Worm (Caenorhabditis elegans) whole organism, young adult: Measurements from ENCODE around the gene M117.1.

Experiments
- B0035.1 ChIP-seq: sonication (generic microtip); optimal IDR thresholded peaks from 2 replicates; lab custom pipeline; 2016; ENCODE audit warnings: missing genetic modification characterization, mild to moderate bottlenecking, missing compliant biosample characterization, missing genotype, missing genetic modification reagents
- B0261.1 ChIP-seq: sonication (generic microtip); optimal IDR thresholded peaks from 2 replicates; lab custom pipeline; 2016; ENCODE audit warnings: mild to moderate bottlenecking, missing genetic modification characterization, moderate library complexity, missing compliant biosample characterization
- B0336.3 ChIP-seq: fragments of 200-800 bp; sonication (Bioruptor generic); IDR thresholded peaks from 2 replicates; pipeline ENCODE4 v1.3.6; 2022; ENCODE audit warnings: missing genetic modification characterization, missing compliant biosample characterization
- F22D6.2 ChIP-seq: sonication (generic microtip); optimal IDR thresholded peaks from 2 replicates; lab custom pipeline; 2016; ENCODE audit warnings: mild to moderate bottlenecking, missing genetic modification characterization, missing compliant biosample characterization
- F55B11.4 ChIP-seq: sonication (generic microtip); optimal IDR thresholded peaks from 2 replicates; lab custom pipeline; 2016; ENCODE audit warnings: missing compliant biosample characterization, missing genetic modification characterization, borderline replicate concordance; ENCODE audit not compliant: insufficient read depth
- F57A8.1 ChIP-seq: fragments of 200-800 bp; sonication (Bioruptor generic); optimal IDR thresholded peaks from 2 replicates; lab custom pipeline; 2018; ENCODE audit warnings: mild to moderate bottlenecking, missing genetic modification characterization, moderate library complexity, missing compliant biosample characterization
- K11D2.4 ChIP-seq: fragments of 200-800 bp; sonication (Bioruptor generic); IDR thresholded peaks from 2 replicates; pipeline ENCODE4 v1.3.6; 2022; ENCODE audit warnings: missing genetic modification reagents, missing genetic modification characterization, missing compliant biosample characterization
- T07F8.4 ChIP-seq: sonication (generic microtip); optimal IDR thresholded peaks from 2 replicates; lab custom pipeline; 2016; ENCODE audit warnings: mild to moderate bottlenecking, missing genetic modification characterization, moderate library complexity, missing compliant biosample characterization
- Y56A3A.18 ChIP-seq: fragments of 200-800 bp; sonication (Bioruptor generic); IDR thresholded peaks from 2 replicates; pipeline ENCODE4 v1.3.6; 2022; ENCODE audit warnings: missing genetic modification reagents, missing genetic modification characterization, missing compliant biosample characterization
- Y67H2A.10 ChIP-seq: fragments of 200-800 bp; sonication (Bioruptor generic); conservative IDR thresholded peaks from 2 replicates; pipeline ENCODE4 v1.3.6; 2022; ENCODE audit warnings: missing genetic modification reagents, missing genetic modification characterization, missing compliant biosample characterization
- Y79H2A.3 ChIP-seq: fragments of 200-800 bp; sonication (Bioruptor generic); conservative IDR thresholded peaks from 2 replicates; pipeline ENCODE4 v1.3.6; 2022; ENCODE audit warnings: missing genetic modification reagents, missing genetic modification characterization, missing compliant biosample characterization
- Y95B8A.8 ChIP-seq: fragments of 200-800 bp; sonication (Bioruptor generic); IDR thresholded peaks from 2 replicates; pipeline ENCODE4 v1.3.6; 2022; ENCODE audit warnings: missing genetic modification reagents, missing genetic modification characterization, missing compliant biosample characterization
- athp-1 ChIP-seq: sonication (generic microtip); optimal IDR thresholded peaks from 2 replicates; lab custom pipeline; 2017; ENCODE audit warnings: mild to moderate bottlenecking, missing genetic modification characterization, missing compliant biosample characterization
- bed-1 ChIP-seq: fragments of 200-800 bp; sonication (Bioruptor generic); IDR thresholded peaks from 2 replicates; pipeline ENCODE4 v1.3.6; 2022; ENCODE audit warnings: missing genetic modification reagents, missing genetic modification characterization, missing compliant biosample characterization
- ceh-100 ChIP-seq: fragments of 200-800 bp; sonication (Bioruptor generic); IDR thresholded peaks from 2 replicates; pipeline ENCODE4 v1.3.6; 2022; ENCODE audit warnings: missing genetic modification reagents, missing genetic modification characterization, missing compliant biosample characterization
- ceh-27 ChIP-seq: fragments of 200-800 bp; sonication (Bioruptor generic); optimal IDR thresholded peaks from 2 replicates; lab custom pipeline; 2018; ENCODE audit warnings: mild to moderate bottlenecking, missing genetic modification characterization, moderate library complexity, missing compliant biosample characterization
- ceh-58 ChIP-seq: fragments of 200-800 bp; sonication (Bioruptor generic); IDR thresholded peaks from 2 replicates; pipeline ENCODE4 v1.3.6; 2022; ENCODE audit warnings: missing genetic modification characterization, missing compliant biosample characterization
- die-1 ChIP-seq: sonication (generic microtip); optimal IDR thresholded peaks from 2 replicates; lab custom pipeline; 2016; ENCODE audit warnings: missing genotype, mild to moderate bottlenecking, missing genetic modification characterization, missing compliant biosample characterization
- dpff-1 ChIP-seq: sonication (generic microtip); optimal IDR thresholded peaks from 2 replicates; lab custom pipeline; 2017; ENCODE audit warnings: mild to moderate bottlenecking, missing genetic modification characterization, missing compliant biosample characterization
- dpl-1 ChIP-seq: fragments of 150-350 bp; optimal IDR thresholded peaks from 2 replicates; lab custom pipeline; 2014; ENCODE audit warnings: missing biosample characterization, missing genetic modification reagents, missing genetic modification characterization
- egl-18 ChIP-seq: fragments of 200-800 bp; sonication (Bioruptor generic); IDR thresholded peaks from 2 replicates; pipeline ENCODE4 v1.3.6; 2022; ENCODE audit warnings: missing genetic modification reagents, missing genetic modification characterization, missing compliant biosample characterization
- ekl-4 ChIP-seq: fragments of 200-800 bp; sonication (Bioruptor generic); IDR thresholded peaks from 2 replicates; pipeline ENCODE4 v1.3.6; 2022; ENCODE audit warnings: missing genetic modification reagents, missing genetic modification characterization, missing compliant biosample characterization
- him-1 ChIP-seq: sonication (generic microtip); optimal IDR thresholded peaks from 2 replicates; lab custom pipeline; 2016; ENCODE audit warnings: missing genotype, missing genetic modification reagents, missing genetic modification characterization, missing compliant biosample characterization
- lag-1 ChIP-seq: fragments of 200-800 bp; sonication (Bioruptor generic); IDR thresholded peaks from 2 replicates; pipeline ENCODE4 v1.3.6; 2022; ENCODE audit warnings: missing genetic modification reagents, missing genetic modification characterization, missing compliant biosample characterization
- let-526 ChIP-seq: fragments of 200-800 bp; sonication (Bioruptor generic); IDR thresholded peaks from 2 replicates; pipeline ENCODE4 v1.3.6; 2022; ENCODE audit warnings: missing genetic modification reagents, missing genetic modification characterization, missing compliant biosample characterization
- let-607 ChIP-seq, 2 experiments: fragments of 200-800 bp in 1 of 2; sonication (Bioruptor generic) in 1 of 2; sonication (generic microtip) in 1 of 2; optimal IDR thresholded peaks; 2 replicates each; lab custom pipeline; 2016 to 2018; ENCODE audit warnings: mild to moderate bottlenecking in 2 of 2, missing compliant biosample characterization in 2 of 2, missing genetic modification characterization in 2 of 2, moderate library complexity in 2 of 2, missing genotype in 1 of 2
- lin-26 ChIP-seq: fragments of 200-800 bp; sonication (Bioruptor generic); IDR thresholded peaks from 2 replicates; pipeline ENCODE4 v1.3.6; 2022; ENCODE audit warnings: missing genetic modification reagents, missing genetic modification characterization, missing compliant biosample characterization
- madf-6 ChIP-seq: fragments of 200-800 bp; sonication (Bioruptor generic); IDR thresholded peaks from 2 replicates; pipeline ENCODE4 v1.3.6; 2022; ENCODE audit warnings: missing genetic modification reagents, missing genetic modification characterization, missing compliant biosample characterization
- mel-28 ChIP-seq: sonication (generic microtip); optimal IDR thresholded peaks from 2 replicates; lab custom pipeline; 2016; ENCODE audit warnings: borderline replicate concordance, mild to moderate bottlenecking, missing genetic modification characterization, missing compliant biosample characterization
- nfyb-1 ChIP-seq: fragments of 200-800 bp; sonication (Bioruptor generic); IDR thresholded peaks from 2 replicates; pipeline ENCODE4 v1.3.6; 2022; ENCODE audit warnings: missing genetic modification reagents, missing genetic modification characterization, missing compliant biosample characterization
- nhr-120 ChIP-seq: fragments of 200-800 bp; sonication (Bioruptor generic); IDR thresholded peaks from 2 replicates; pipeline ENCODE4 v1.3.6; 2022; ENCODE audit warnings: missing genetic modification characterization, missing compliant biosample characterization
- nhr-27 ChIP-seq: fragments of 200-800 bp; sonication (Bioruptor generic); optimal IDR thresholded peaks from 2 replicates; lab custom pipeline; 2018; ENCODE audit warnings: mild to moderate bottlenecking, missing genetic modification characterization, moderate library complexity, missing compliant biosample characterization
- rec-8 ChIP-seq, 2 experiments: sonication (generic microtip); optimal IDR thresholded peaks; 2 replicates each; lab custom pipeline; 2016; ENCODE audit warnings: mild to moderate bottlenecking in 2 of 2, missing genetic modification characterization in 2 of 2, missing genetic modification reagents in 2 of 2, missing genotype in 2 of 2, missing biosample characterization in 1 of 2, missing compliant biosample characterization in 1 of 2, moderate library complexity in 1 of 2
- rpc-1 ChIP-seq, 2 experiments: fragments of 150-350 bp in 1 of 2; sonication (generic microtip) in 1 of 2; optimal IDR thresholded peaks; 2 replicates each; lab custom pipeline; 2014 to 2018; ENCODE audit warnings: missing biosample characterization in 1 of 2, missing genetic modification characterization in 1 of 2, missing genetic modification reagents in 1 of 2, missing genotype in 1 of 2
- sdz-38 ChIP-seq: sonication (generic microtip); optimal IDR thresholded peaks from 2 replicates; lab custom pipeline; 2016; ENCODE audit warnings: missing genotype, missing genetic modification characterization, missing compliant biosample characterization
- snpc-1.3 ChIP-seq: sonication (generic microtip); optimal IDR thresholded peaks from 2 replicates; lab custom pipeline; 2017; ENCODE audit warnings: missing genetic modification characterization, mild to moderate bottlenecking, missing compliant biosample characterization, antibody characterized with exemption, moderate library complexity, missing genotype, missing genetic modification reagents; ENCODE audit not compliant: insufficient read depth
- snpc-3.4 ChIP-seq: sonication (generic microtip); optimal IDR thresholded peaks from 2 replicates; lab custom pipeline; 2017; ENCODE audit warnings: missing genetic modification characterization, mild to moderate bottlenecking, missing compliant biosample characterization, antibody characterized with exemption, moderate library complexity, missing genotype, missing genetic modification reagents
- snpc-4 ChIP-seq, 5 experiments: fragments of 150-350 bp in 1 of 5; sonication (generic microtip) in 4 of 5; optimal IDR thresholded peaks; 2 replicates each; lab custom pipeline; 2014 to 2018; ENCODE audit warnings: missing genetic modification characterization in 5 of 5, missing biosample characterization in 3 of 5, antibody characterized with exemption in 2 of 5, mild to moderate bottlenecking in 2 of 5, missing compliant biosample characterization in 2 of 5, missing genotype in 2 of 5, moderate library complexity in 2 of 5, missing genetic modification reagents in 1 of 5
- sptf-2 ChIP-seq: fragments of 200-800 bp; sonication (Bioruptor generic); optimal IDR thresholded peaks from 2 replicates; lab custom pipeline; 2018; ENCODE audit warnings: mild to moderate bottlenecking, missing genetic modification characterization, missing compliant biosample characterization
- tbx-9 ChIP-seq: sonication (generic microtip); optimal IDR thresholded peaks from 2 replicates; lab custom pipeline; 2016; ENCODE audit warnings: borderline replicate concordance, missing genetic modification characterization, inconsistent platforms, missing compliant biosample characterization
- tlf-1 ChIP-seq: fragments of 200-800 bp; sonication (Bioruptor generic); optimal IDR thresholded peaks from 2 replicates; lab custom pipeline; 2018; ENCODE audit warnings: mild to moderate bottlenecking, missing genetic modification characterization, missing compliant biosample characterization
- unc-62 ChIP-seq: fragments of 150-350 bp; optimal IDR thresholded peaks from 2 replicates; lab custom pipeline; 2014; ENCODE audit warnings: missing biosample characterization, missing genetic modification reagents, missing genetic modification characterization
- zim-3 ChIP-seq: sonication (generic microtip); optimal IDR thresholded peaks from 2 replicates; lab custom pipeline; 2017; ENCODE audit warnings: mild to moderate bottlenecking, missing genetic modification characterization, moderate library complexity, missing compliant biosample characterization
- ztf-18 ChIP-seq: sonication (generic microtip); optimal IDR thresholded peaks from 2 replicates; lab custom pipeline; 2016; ENCODE audit warnings: missing genotype, mild to moderate bottlenecking, missing genetic modification characterization, missing compliant biosample characterization
- ztf-22 ChIP-seq: fragments of 200-800 bp; sonication (Bioruptor generic); optimal IDR thresholded peaks from 2 replicates; lab custom pipeline; 2018; ENCODE audit warnings: mild to moderate bottlenecking, missing genetic modification characterization, moderate library complexity, missing compliant biosample characterization
- ztf-25 ChIP-seq: fragments of 200-800 bp; sonication (Bioruptor generic); IDR thresholded peaks from 2 replicates; pipeline ENCODE4 v1.3.6; 2022; ENCODE audit warnings: missing genetic modification reagents, missing genetic modification characterization, missing compliant biosample characterization
- ztf-28 ChIP-seq: fragments of 200-800 bp; sonication (Bioruptor generic); IDR thresholded peaks from 2 replicates; pipeline ENCODE4 v1.3.6; 2022; ENCODE audit warnings: missing genetic modification reagents, missing genetic modification characterization, missing compliant biosample characterization

M117.1 gene

DNA sequence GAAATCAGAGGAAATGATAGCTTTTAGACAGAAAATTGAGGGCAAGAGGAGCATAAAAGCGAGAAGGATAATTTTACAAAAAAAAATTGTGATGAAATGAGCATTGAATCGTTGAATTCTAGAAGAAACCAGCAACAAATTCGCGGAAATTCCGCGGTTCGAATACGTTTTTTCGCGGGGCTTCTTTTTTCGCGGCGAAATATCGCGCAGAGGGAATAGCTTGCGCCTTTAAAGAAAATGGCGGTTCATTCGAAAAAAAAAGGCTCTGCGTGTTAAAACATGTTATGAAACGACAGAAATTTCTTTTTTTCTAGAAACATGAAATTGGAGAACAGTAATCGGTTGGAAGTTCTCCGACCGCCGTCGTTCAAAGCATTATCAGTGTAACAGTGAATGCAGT is 8.4 kb downstream of the M117.1 start (continued):
- TF ChIP-seq let-607 (tag; optimal IDR thresholded peaks at IDR 0.05; lab: Kevin White, UChicago) (no peak), ztf-22 (GFP tag; lab: Kevin White, UChicago) (no peak), lin-26 (GFP tag; lab: Robert Waterston, UW) (no peak), ceh-100 (GFP tag; lab: Robert Waterston, UW) (peak; percentile 51; the same call in 1 of the 2 replicates), him-1 (tag; lab: Kevin White, UChicago) (no peak), dpl-1 (peak; percentile 94), ceh-27 (GFP tag; lab: Kevin White, UChicago) (no peak), nhr-27 (tag; lab: Kevin White, UChicago) (no peak), snpc-4 (GFP tag; optimal IDR thresholded peaks at IDR 0.05; lab: Kevin White, UChicago) (no peak), snpc-4 (tag; optimal IDR thresholded peaks at IDR 0.05; lab: Kevin White, UChicago) (peak in 2 of 4 experiments; percentile 19 to 28), F22D6.2 (tag; lab: Kevin White, UChicago) (no peak), Y79H2A.3 (GFP tag; lab: Robert Waterston, UW) (no peak), snpc-1.3 (tag; lab: Kevin White, UChicago) (peak; percentile 26), ekl-4 (GFP tag; lab: Robert Waterston, UW) (peak; percentile 83), bed-1 (GFP tag; lab: Robert Waterston, UW) (no peak), mel-28 (no peak), nfyb-1 (GFP tag; lab: Robert Waterston, UW) (no peak), madf-6 (GFP tag; lab: Robert Waterston, UW) (peak; percentile 98), die-1 (tag; lab: Kevin White, UChicago) (no peak), rec-8 (tag; optimal IDR thresholded peaks at IDR 0.05; lab: Kevin White, UChicago) (no peak), rpc-1 (optimal IDR thresholded peaks at IDR 0.05; lab: Kevin White, UChicago) (no peak), rpc-1 (tag; optimal IDR thresholded peaks at IDR 0.05; lab: Kevin White, UChicago) (no peak), egl-18 (GFP tag; lab: Robert Waterston, UW) (no peak), tbx-9 (no peak), B0261.1 (no peak), sdz-38 (tag; lab: Kevin White, UChicago) (no peak), Y67H2A.10 (no peak; the same call in 1 of the 2 replicates), unc-62 (no peak), ztf-25 (GFP tag; lab: Robert Waterston, UW) (peak; percentile 7; the same call in 1 of the 2 replicates), let-526 (GFP tag; lab: Robert Waterston, UW) (no peak), T07F8.4 (tag; lab: Kevin White, UChicago) (no peak), sptf-2 (GFP tag; lab: Kevin White, UChicago) (no peak), ztf-28 (no peak; the same call in 1 of the 2 replicates), zim-3 (tag; lab: Kevin White, UChicago) (no peak), dpff-1 (no peak), F57A8.1 (GFP tag; lab: Kevin White, UChicago) (no peak), B0336.3 (GFP tag; lab: Robert Waterston, UW) (no peak), lag-1 (no peak), K11D2.4 (GFP tag; lab: Robert Waterston, UW) (no peak), B0035.1 (tag; lab: Kevin White, UChicago) (no peak), Y95B8A.8 (peak; percentile 85), tlf-1 (peak; percentile 65), athp-1 (tag; lab: Kevin White, UChicago) (no peak), snpc-3.4 (peak; percentile 64), ceh-58 (GFP tag; lab: Robert Waterston, UW) (no peak), Y56A3A.18 (GFP tag; lab: Robert Waterston, UW) (no peak), nhr-120 (no peak), ztf-18 (tag; lab: Kevin White, UChicago) (no peak), F55B11.4 (tag; lab: Kevin White, UChicago) (no peak)
